Worm (Caenorhabditis elegans) whole organism, early embryonic: Measurements from ENCODE around the gene dsb-3.

ENCODE experiments used
- B0310.2 ChIP-seq: sonication (generic microtip); optimal IDR thresholded peaks from 2 replicates; lab custom pipeline; 2016; ENCODE audit warnings: mild to moderate bottlenecking, missing genetic modification characterization, missing compliant biosample characterization
- ama-1 ChIP-seq: fragments of 150-350 bp; optimal IDR thresholded peaks from 2 replicates; lab custom pipeline; 2014
- ets-7 ChIP-seq: sonication (generic microtip); optimal IDR thresholded peaks from 2 replicates; lab custom pipeline; 2016; ENCODE audit warnings: missing genotype, missing genetic modification characterization, missing compliant biosample characterization
- flt-1 ChIP-seq: fragments of 200-800 bp; sonication (Bioruptor generic); IDR thresholded peaks from 2 replicates; pipeline ENCODE4 v1.3.6; 2022; ENCODE audit warnings: missing genetic modification characterization, missing compliant biosample characterization
- hmbx-1 ChIP-seq: sonication (generic microtip); optimal IDR thresholded peaks from 2 replicates; lab custom pipeline; 2016; ENCODE audit warnings: mild to moderate bottlenecking, missing genetic modification characterization, missing compliant biosample characterization
- hnd-1 ChIP-seq: sonication (generic microtip); optimal IDR thresholded peaks from 2 replicates; lab custom pipeline; 2016; ENCODE audit warnings: missing genetic modification characterization, missing compliant biosample characterization
- pes-1 ChIP-seq: fragments of 200-800 bp; sonication (Bioruptor generic); IDR thresholded peaks from 2 replicates; pipeline ENCODE4 v1.3.6; 2022; ENCODE audit warnings: missing genetic modification reagents, missing genetic modification characterization, missing compliant biosample characterization
- scrt-1 ChIP-seq: fragments of 200-800 bp; sonication (Bioruptor generic); IDR thresholded peaks from 2 replicates; pipeline ENCODE4 v1.3.6; 2022; ENCODE audit warnings: missing genetic modification characterization, missing compliant biosample characterization

DNA sequence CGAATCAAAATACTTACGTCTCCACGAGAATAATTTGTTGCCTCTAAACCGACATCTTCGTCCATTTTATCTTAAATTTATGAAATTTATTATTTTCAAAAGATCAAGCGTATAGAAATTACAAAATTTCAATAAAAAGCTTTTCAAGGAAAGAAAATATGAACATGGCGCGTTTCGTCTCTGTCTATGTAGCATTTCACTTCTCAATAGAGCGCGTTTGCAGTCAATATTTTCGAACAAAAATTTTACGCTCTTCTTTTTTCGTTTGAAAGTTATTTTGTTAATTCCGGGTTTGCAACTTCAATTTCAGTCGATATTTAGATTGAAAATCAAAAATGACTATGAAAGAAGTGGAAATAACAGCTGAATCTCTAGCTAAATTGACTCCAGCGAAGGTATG lies 14.8 kb upstream of the dsb-3 start, which contains the start of the genes hcf-1 and swd-2.2:
- TF ChIP-seq hmbx-1 (tag; lab: Kevin White, UChicago) (no peak), B0310.2 (tag; lab: Kevin White, UChicago) (no peak), flt-1 (GFP tag; lab: Robert Waterston, UW) (no peak), pes-1 (GFP tag; lab: Robert Waterston, UW) (no peak), ama-1 (lab: Kevin White, UChicago) (no peak), ets-7 (tag; lab: Kevin White, UChicago) (no peak), scrt-1 (no peak), hnd-1 (tag; lab: Kevin White, UChicago) (no peak)
